Fruit fly (Drosophila melanogaster) whole organism, embryonic: ENCODE measurements around the gene dsd.

Source experiments
- Ada2b ChIP-seq: fragments of 200-800 bp; sonication (Bioruptor generic); IDR thresholded peaks from 2 replicates; pipeline ENCODE4 v1.3.6; 2022; ENCODE audit warnings: missing biosample characterization, missing genetic modification characterization
- CG10267 ChIP-seq: fragments of 200-800 bp; sonication (Bioruptor generic); optimal IDR thresholded peaks from 2 replicates; lab custom pipeline; 2018; ENCODE audit warnings: missing biosample characterization, mild to moderate bottlenecking, missing genetic modification characterization, moderate library complexity
- CG10321 ChIP-seq: fragments of 200-800 bp; sonication (Bioruptor generic); IDR thresholded peaks from 2 replicates; pipeline ENCODE4 v1.3.6; 2022; ENCODE audit warnings: missing biosample characterization, missing genetic modification characterization
- CG10366 ChIP-seq: fragments of 200-800 bp; sonication (Bioruptor generic); IDR thresholded peaks from 2 replicates; pipeline ENCODE4 v1.3.6; 2022; ENCODE audit warnings: missing biosample characterization, missing genetic modification characterization
- CG10565 ChIP-seq: fragments of 200-800 bp; sonication (Bioruptor generic); optimal IDR thresholded peaks from 3 replicates; lab custom pipeline; 2016; ENCODE audit warnings: missing biosample characterization, mild to moderate bottlenecking, missing genetic modification characterization
- CG11093 ChIP-seq: fragments of 200-800 bp; sonication (Bioruptor generic); IDR thresholded peaks from 3 replicates; pipeline ENCODE4 v1.3.6; 2022; ENCODE audit warnings: missing biosample characterization, missing genetic modification characterization
- CG13296 ChIP-seq: fragments of 200-800 bp; sonication (Bioruptor generic); optimal IDR thresholded peaks from 3 replicates; lab custom pipeline; 2018; ENCODE audit warnings: missing biosample characterization, mild to moderate bottlenecking, missing genetic modification characterization
- CG15479 ChIP-seq: fragments of 200-800 bp; sonication (Bioruptor generic); optimal IDR thresholded peaks from 3 replicates; lab custom pipeline; 2019; ENCODE audit warnings: missing biosample characterization, mild to moderate bottlenecking, missing genetic modification characterization, moderate library complexity
- CG15601 ChIP-seq: fragments of 200-800 bp; sonication (Bioruptor generic); optimal IDR thresholded peaks from 3 replicates; lab custom pipeline; 2019; ENCODE audit warnings: missing biosample characterization, mild to moderate bottlenecking, missing genetic modification characterization, moderate library complexity
- CG1602 ChIP-seq: fragments of 200-800 bp; sonication (Bioruptor generic); optimal IDR thresholded peaks from 3 replicates; lab custom pipeline; 2016; ENCODE audit warnings: missing biosample characterization, missing genetic modification characterization
- CG16779 ChIP-seq: fragments of 200-800 bp; sonication (Bioruptor generic); IDR thresholded peaks from 2 replicates; pipeline ENCODE4 v1.3.6; 2022; ENCODE audit warnings: missing biosample characterization, missing genetic modification characterization
- CG17361 ChIP-seq: fragments of 200-800 bp; sonication (Bioruptor generic); IDR thresholded peaks from 3 replicates; pipeline ENCODE4 v1.3.6; 2022; ENCODE audit warnings: missing biosample characterization, missing genetic modification characterization
- CG17385 ChIP-seq: fragments of 200-800 bp; sonication (Bioruptor generic); optimal IDR thresholded peaks from 3 replicates; lab custom pipeline; 2018; ENCODE audit warnings: missing biosample characterization, mild to moderate bottlenecking, missing genetic modification characterization
- CG17612 ChIP-seq: fragments of 200-800 bp; sonication (Bioruptor generic); IDR thresholded peaks from 2 replicates; pipeline ENCODE4 v1.3.6; 2022; ENCODE audit warnings: missing biosample characterization, missing genetic modification characterization
- CG2129 ChIP-seq: fragments of 200-800 bp; sonication (Bioruptor generic); IDR thresholded peaks from 2 replicates; pipeline ENCODE4 v1.3.6; 2022; ENCODE audit warnings: missing biosample characterization, missing genetic modification characterization; ENCODE audit not compliant: partially characterized antibody
- CG32767 ChIP-seq: fragments of 200-800 bp; sonication (Bioruptor generic); IDR thresholded peaks from 2 replicates; pipeline ENCODE4 v1.3.6; 2022; ENCODE audit warnings: missing biosample characterization, missing genetic modification characterization
- CG3838 ChIP-seq: fragments of 200-800 bp; sonication (Bioruptor generic); optimal IDR thresholded peaks from 3 replicates; lab custom pipeline; 2016; ENCODE audit warnings: missing biosample characterization, missing genetic modification characterization
- CG3847 ChIP-seq: fragments of 200-800 bp; sonication (Bioruptor generic); IDR thresholded peaks from 2 replicates; pipeline ENCODE4 v1.3.6; 2022; ENCODE audit warnings: missing biosample characterization, missing genetic modification characterization
- CG4328 ChIP-seq: fragments of 200-800 bp; sonication (Bioruptor generic); optimal IDR thresholded peaks from 3 replicates; lab custom pipeline; 2017; ENCODE audit warnings: missing biosample characterization, missing genetic modification reagents, missing genetic modification characterization
- CG6254 ChIP-seq: fragments of 200-800 bp; sonication (Bioruptor generic); optimal IDR thresholded peaks from 3 replicates; lab custom pipeline; 2017; ENCODE audit warnings: mild to moderate bottlenecking, missing biosample characterization, missing genetic modification reagents, missing genetic modification characterization
- CG6813 ChIP-seq: fragments of 200-800 bp; sonication (Bioruptor generic); optimal IDR thresholded peaks from 2 replicates; lab custom pipeline; 2017; ENCODE audit warnings: missing biosample characterization, missing genetic modification characterization, mild to moderate bottlenecking, moderate library complexity, missing genetic modification reagents
- CG7839 ChIP-seq: fragments of 200-800 bp; sonication (Bioruptor generic); optimal IDR thresholded peaks from 3 replicates; lab custom pipeline; 2018; ENCODE audit warnings: missing biosample characterization, mild to moderate bottlenecking, missing genetic modification characterization, moderate library complexity
- CG7928 ChIP-seq: fragments of 200-800 bp; sonication (Bioruptor generic); optimal IDR thresholded peaks from 2 replicates; lab custom pipeline; 2017; ENCODE audit warnings: missing biosample characterization, mild to moderate bottlenecking, missing genetic modification characterization
- CG8388 ChIP-seq: fragments of 200-800 bp; sonication (Bioruptor generic); optimal IDR thresholded peaks from 2 replicates; lab custom pipeline; 2019; ENCODE audit warnings: missing biosample characterization, mild to moderate bottlenecking, missing genetic modification characterization, moderate library complexity
- CG9876 ChIP-seq: fragments of 200-800 bp; sonication (Bioruptor generic); optimal IDR thresholded peaks from 2 replicates; lab custom pipeline; 2016; ENCODE audit warnings: missing biosample characterization, missing genetic modification characterization
- Chrac-16 ChIP-seq: fragments of 200-800 bp; sonication (Bioruptor generic); optimal IDR thresholded peaks from 3 replicates; lab custom pipeline; 2016; ENCODE audit warnings: missing biosample characterization, missing genetic modification characterization
- Eip74EF ChIP-seq, 2 experiments: fragments of 200-800 bp in 1 of 2; fragments of >200 bp in 1 of 2; sonication (Bioruptor generic) in 1 of 2; optimal IDR thresholded peaks; 2 replicates each; lab custom pipeline; 2017 to 2019; ENCODE audit warnings: missing biosample characterization in 2 of 2, missing genetic modification characterization in 2 of 2, mild to moderate bottlenecking in 1 of 2, moderate library complexity in 1 of 2
- Elba2 ChIP-seq: fragments of 200-800 bp; sonication (Bioruptor generic); optimal IDR thresholded peaks from 3 replicates; lab custom pipeline; 2016; ENCODE audit warnings: missing biosample characterization, missing genetic modification characterization
- Rx ChIP-seq: fragments of 200-800 bp; sonication (Bioruptor generic); IDR thresholded peaks from 2 replicates; pipeline ENCODE4 v1.3.6; 2022; ENCODE audit warnings: missing biosample characterization, missing genetic modification characterization
- Side ChIP-seq: fragments of 200-800 bp; sonication (Bioruptor generic); optimal IDR thresholded peaks from 2 replicates; lab custom pipeline; 2016; ENCODE audit warnings: missing biosample characterization, missing genetic modification characterization
- Sox100B ChIP-seq: fragments of 200-800 bp; sonication (Bioruptor generic); optimal IDR thresholded peaks from 3 replicates; lab custom pipeline; 2018; ENCODE audit warnings: missing biosample characterization, mild to moderate bottlenecking, missing genetic modification characterization
- Sry-β ChIP-seq: fragments of 200-800 bp; sonication (Bioruptor generic); optimal IDR thresholded peaks from 2 replicates; lab custom pipeline; 2018; ENCODE audit warnings: missing biosample characterization, mild to moderate bottlenecking, missing genetic modification characterization, moderate library complexity
- Stat92E ChIP-seq, 3 experiments: fragments of >200 bp in 2 of 3; fragments of 200-800 bp in 1 of 3; sonication (Bioruptor generic) in 1 of 3; optimal IDR thresholded peaks; 2 replicates each; lab custom pipeline; 2017 to 2019; ENCODE audit warnings: missing biosample characterization in 3 of 3, missing genetic modification characterization in 3 of 3, mild to moderate bottlenecking in 1 of 3, moderate library complexity in 1 of 3
- ara ChIP-seq: fragments of 200-800 bp; sonication (Bioruptor generic); IDR thresholded peaks from 2 replicates; pipeline ENCODE4 v1.3.6; 2022; ENCODE audit warnings: missing biosample characterization, missing genetic modification characterization
- az2 ChIP-seq: fragments of 200-800 bp; sonication (Bioruptor generic); optimal IDR thresholded peaks from 3 replicates; lab custom pipeline; 2016; ENCODE audit warnings: missing biosample characterization, missing genetic modification characterization
- dimm ChIP-seq: fragments of 200-800 bp; sonication (Bioruptor generic); IDR thresholded peaks from 2 replicates; pipeline ENCODE4 v1.3.6; 2022; ENCODE audit warnings: missing biosample characterization, missing genetic modification characterization
- ems ChIP-seq: fragments of 200-800 bp; sonication (Bioruptor generic); optimal IDR thresholded peaks from 3 replicates; lab custom pipeline; 2016; ENCODE audit warnings: missing biosample characterization, missing genetic modification characterization
- esg ChIP-seq: fragments of 200-800 bp; sonication (Bioruptor generic); conservative IDR thresholded peaks from 2 replicates; pipeline ENCODE4 v1.3.6; 2022; ENCODE audit warnings: missing biosample characterization, missing genetic modification characterization
- eyg ChIP-seq: fragments of 200-800 bp; sonication (Bioruptor generic); optimal IDR thresholded peaks from 3 replicates; lab custom pipeline; 2016; ENCODE audit warnings: missing biosample characterization, missing genetic modification characterization
- fd64A ChIP-seq: fragments of 200-800 bp; sonication (Bioruptor generic); optimal IDR thresholded peaks from 3 replicates; lab custom pipeline; 2018; ENCODE audit warnings: missing biosample characterization, mild to moderate bottlenecking, missing genetic modification characterization
- fru ChIP-seq: fragments of >200 bp; optimal IDR thresholded peaks from 2 replicates; lab custom pipeline; 2017
- gsb ChIP-seq: fragments of 200-800 bp; sonication (Bioruptor generic); IDR thresholded peaks from 2 replicates; pipeline ENCODE4 v1.3.6; 2022; ENCODE audit warnings: missing biosample characterization, missing genetic modification characterization
- gt ChIP-seq: fragments of 200-800 bp; sonication (Bioruptor generic); IDR thresholded peaks from 2 replicates; pipeline ENCODE4 v1.3.6; 2022; ENCODE audit warnings: missing biosample characterization, missing genetic modification characterization
- hth ChIP-seq: fragments of >200 bp; optimal IDR thresholded peaks from 2 replicates; lab custom pipeline; 2017; ENCODE audit warnings: inconsistent platforms
- insv ChIP-seq, 2 experiments: fragments of 200-800 bp; sonication (Bioruptor generic); optimal IDR thresholded peaks; 3 replicates each; lab custom pipeline; 2016 to 2018; ENCODE audit warnings: missing biosample characterization in 2 of 2, missing genetic modification characterization in 2 of 2
- rib ChIP-seq: fragments of 200-800 bp; sonication (Bioruptor generic); IDR thresholded peaks from 2 replicates; pipeline ENCODE4 v1.3.6; 2022; ENCODE audit warnings: missing biosample characterization, missing genetic modification characterization
- sim ChIP-seq: fragments of 200-800 bp; sonication (Bioruptor generic); IDR thresholded peaks from 2 replicates; pipeline ENCODE4 v1.3.6; 2022; ENCODE audit warnings: missing biosample characterization, missing genetic modification characterization
- sisA ChIP-seq: fragments of 200-800 bp; sonication (Bioruptor generic); IDR thresholded peaks from 2 replicates; pipeline ENCODE4 v1.3.6; 2022; ENCODE audit warnings: missing biosample characterization, missing genetic modification characterization
- tap ChIP-seq: fragments of 200-800 bp; optimal IDR thresholded peaks from 3 replicates; lab custom pipeline; 2019; ENCODE audit warnings: missing biosample characterization, mild to moderate bottlenecking, missing genetic modification characterization, moderate library complexity
- tin ChIP-seq: fragments of 200-800 bp; sonication (Bioruptor generic); optimal IDR thresholded peaks from 3 replicates; lab custom pipeline; 2016; ENCODE audit warnings: missing biosample characterization, missing genetic modification characterization
- wek ChIP-seq: fragments of 200-800 bp; sonication (Bioruptor generic); optimal IDR thresholded peaks from 3 replicates; lab custom pipeline; 2018; ENCODE audit warnings: missing biosample characterization, mild to moderate bottlenecking, missing genetic modification characterization, moderate library complexity
- zfh2 ChIP-seq: fragments of 200-800 bp; sonication (Bioruptor generic); optimal IDR thresholded peaks from 2 replicates; lab custom pipeline; 2016; ENCODE audit warnings: missing biosample characterization, missing genetic modification characterization

Gene dsd

dm6 chr3R:27553921-27554320, 53.3 kb downstream of the dsd start (continued):
- no peak for TF ChIP-seq rib
- peak; percentile 39 for TF ChIP-seq tap (tag; lab: Kevin White, UChicago)
- peak; percentile 34 for TF ChIP-seq CG1602 (GFP tag; lab: Kevin White, UChicago)
- TF ChIP-seq ems, result peak; percentile 2
- TF ChIP-seq Stat92E (GFP tag; optimal IDR thresholded peaks at IDR 0.05; lab: Kevin White, UChicago), result no peak
- TF ChIP-seq sisA, result peak; percentile 73
- TF ChIP-seq CG17385 (GFP tag; lab: Kevin White, UChicago), result peak; percentile 51
- no peak for TF ChIP-seq CG9876
- peak; percentile 38 for TF ChIP-seq az2 (GFP tag; lab: Kevin White, UChicago)
- TF ChIP-seq ara (GFP tag; lab: Robert Waterston, UW), result peak; percentile 63; the same call in 1 of the 2 replicates
- TF ChIP-seq hth (lab: Kevin White, UChicago), result no peak
- TF ChIP-seq tin (GFP tag; lab: Kevin White, UChicago), result peak; percentile 40
- TF ChIP-seq CG3847 (GFP tag; lab: Robert Waterston, UW), result 0 out of 2 replicates have a peak, but pooled peaks have one; percentile 27
- no peak for TF ChIP-seq CG3838 (GFP tag; lab: Kevin White, UChicago)
- no peak for TF ChIP-seq dimm (GFP tag; lab: Robert Waterston, UW)
- TF ChIP-seq CG11093 (GFP tag; lab: Robert Waterston, UW), result no peak
- no peak for TF ChIP-seq CG17612 (GFP tag; lab: Robert Waterston, UW)
- peak; percentile 17 for TF ChIP-seq CG15601 (tag; lab: Kevin White, UChicago)
- TF ChIP-seq CG10565 (GFP tag; lab: Kevin White, UChicago), result no peak
- TF ChIP-seq zfh2 (GFP tag; lab: Kevin White, UChicago), result no peak
- TF ChIP-seq Rx, result peak; percentile 60
- no peak for TF ChIP-seq CG6813
- TF ChIP-seq eyg, result no peak
- no peak for TF ChIP-seq CG16779 (GFP tag; lab: Robert Waterston, UW)
- TF ChIP-seq Sox100B (GFP tag; lab: Kevin White, UChicago), result no peak
- TF ChIP-seq fru, result no peak
- peak; percentile 35 for TF ChIP-seq Chrac-16 (GFP tag; lab: Kevin White, UChicago)
- TF ChIP-seq CG17361, result peak; percentile 50; the same call in 2 of the 3 replicates
- peak; percentile 42 for TF ChIP-seq CG8388
- no peak for TF ChIP-seq insv (GFP tag; optimal IDR thresholded peaks at IDR 0.05; lab: Kevin White, UChicago)
- TF ChIP-seq Sry-β (GFP tag; lab: Kevin White, UChicago), result no peak
- TF ChIP-seq CG10366 (GFP tag; lab: Robert Waterston, UW), result peak; percentile 68
- no peak for TF ChIP-seq CG6254 (GFP tag; lab: Kevin White, UChicago)
- TF ChIP-seq CG7928 (GFP tag; lab: Kevin White, UChicago), result no peak
- peak; percentile 45 for TF ChIP-seq CG10267 (tag; lab: Kevin White, UChicago)
- peak; percentile 26; the same call in 1 of the 2 replicates for TF ChIP-seq esg
- no peak for TF ChIP-seq gsb (GFP tag; lab: Robert Waterston, UW)
- TF ChIP-seq Eip74EF (GFP tag; optimal IDR thresholded peaks at IDR 0.05; lab: Kevin White, UChicago), result peak in 1 of 2 experiments; percentile 38
- TF ChIP-seq sim (GFP tag; lab: Robert Waterston, UW), result 0 out of 2 replicates have a peak, but pooled peaks have one; percentile 21
- TF ChIP-seq CG4328, result no peak
- TF ChIP-seq Ada2b, result peak; percentile 32; the same call in 1 of the 2 replicates
- peak; percentile 13 for TF ChIP-seq Side (GFP tag; lab: Kevin White, UChicago)
- no peak for TF ChIP-seq Elba2
- TF ChIP-seq CG10321, result no peak
- TF ChIP-seq gt (GFP tag; lab: Robert Waterston, UW), result no peak
- TF ChIP-seq CG13296 (GFP tag; lab: Kevin White, UChicago), result no peak
- TF ChIP-seq CG32767 (GFP tag; lab: Robert Waterston, UW), result no peak
- no peak for TF ChIP-seq CG15479 (GFP tag; lab: Kevin White, UChicago)
- peak; percentile 57 for TF ChIP-seq CG7839 (tag; lab: Kevin White, UChicago)
- TF ChIP-seq fd64A, result no peak
- no peak for TF ChIP-seq CG2129 (GFP tag; lab: Robert Waterston, UW)
- no peak for TF ChIP-seq wek (GFP tag; lab: Kevin White, UChicago)
